Worm (Caenorhabditis elegans): Measurements from ENCODE around the gene srsx-7.

- TF ChIP-seq K02D7.2 (tag; optimal IDR thresholded peaks at IDR 0.05) (no peak), ceh-2 (tag; optimal IDR thresholded peaks at IDR 0.05) (no peak), K09A11.1 (tag; optimal IDR thresholded peaks at IDR 0.05; ENCODE audit: insufficient read depth) (no peak), ceh-19 (GFP tag; optimal IDR thresholded peaks at IDR 0.05) (no peak)
Measured at ce11 chrV:7888036-7888435, 37.5 kb upstream of the srsx-7 start.
